Worm (Caenorhabditis elegans) whole organism, L3 larva: ENCODE measurements around the gene ZK792.7.

ENCODE experiments used
- elt-3 ChIP-seq, 3 experiments: fragments of 150-350 bp in 1 of 3; sonication (generic microtip) in 2 of 3; optimal IDR thresholded peaks; 2 replicates in 2 of 3; 4 replicates in 1 of 3; lab custom pipeline; 2014 to 2017; ENCODE audit warnings: missing biosample characterization in 3 of 3, missing genetic modification characterization in 3 of 3
- skn-1 ChIP-seq: fragments of 150-350 bp; optimal IDR thresholded peaks from 2 replicates; lab custom pipeline; 2014; ENCODE audit warnings: missing biosample characterization, missing genetic modification characterization

- peak in 1 of 3 experiments; percentile 75 for TF ChIP-seq elt-3 (tag; optimal IDR thresholded peaks at IDR 0.05; lab: Kevin White, UChicago)
- no peak for TF ChIP-seq skn-1
Measured at ce11 chrIV:11700100-11700499, 5.9 kb downstream of the ZK792.7 start.
